Worm (Caenorhabditis elegans) whole organism, mixed stage, embryonic: ENCODE results near the gene sptf-2.

Experiments
- M03D4.4 ChIP-seq: sonication (generic microtip); optimal IDR thresholded peaks from 2 replicates; lab custom pipeline; 2017; ENCODE audit warnings: mild to moderate bottlenecking, missing genetic modification characterization, missing compliant biosample characterization
- bed-3 ChIP-seq: fragments of 200-800 bp; sonication (Bioruptor generic); optimal IDR thresholded peaks from 3 replicates; lab custom pipeline; 2018; ENCODE audit warnings: mild to moderate bottlenecking, missing genetic modification characterization, moderate library complexity, missing compliant biosample characterization
- blmp-1 ChIP-seq: fragments of 150-350 bp; optimal IDR thresholded peaks from 2 replicates; lab custom pipeline; 2014; ENCODE audit warnings: missing biosample characterization, missing genetic modification characterization
- ceh-39 ChIP-seq: fragments of 150-350 bp; optimal IDR thresholded peaks from 2 replicates; lab custom pipeline; 2014; ENCODE audit warnings: missing biosample characterization, missing genetic modification characterization
- ceh-43 ChIP-seq: fragments of 200-800 bp; sonication (Bioruptor generic); optimal IDR thresholded peaks from 2 replicates; lab custom pipeline; 2018; ENCODE audit warnings: mild to moderate bottlenecking, missing genetic modification characterization, moderate library complexity, missing compliant biosample characterization
- ceh-83 ChIP-seq: fragments of 200-800 bp; sonication (Bioruptor generic); optimal IDR thresholded peaks from 2 replicates; lab custom pipeline; 2018; ENCODE audit warnings: mild to moderate bottlenecking, missing genetic modification characterization, missing compliant biosample characterization
- ces-1 ChIP-seq: fragments of 150-350 bp; optimal IDR thresholded peaks from 2 replicates; lab custom pipeline; 2014; ENCODE audit warnings: missing biosample characterization, missing genetic modification reagents, missing genetic modification characterization
- cnd-1 ChIP-seq: fragments of 200-800 bp; sonication (Bioruptor generic); optimal IDR thresholded peaks from 2 replicates; lab custom pipeline; 2018; ENCODE audit warnings: mild to moderate bottlenecking, missing genetic modification characterization, missing compliant biosample characterization
- drap-1 ChIP-seq: fragments of 200-800 bp; sonication (Bioruptor generic); optimal IDR thresholded peaks from 3 replicates; lab custom pipeline; 2018; ENCODE audit warnings: mild to moderate bottlenecking, missing genetic modification characterization, missing compliant biosample characterization
- elt-1 ChIP-seq: sonication (generic microtip); optimal IDR thresholded peaks from 2 replicates; lab custom pipeline; 2017; ENCODE audit warnings: missing genetic modification characterization, mild to moderate bottlenecking, missing compliant biosample characterization, antibody characterized with exemption, moderate library complexity, borderline replicate concordance; ENCODE audit not compliant: insufficient read depth
- elt-3 ChIP-seq: fragments of 150-350 bp; optimal IDR thresholded peaks from 2 replicates; lab custom pipeline; 2014; ENCODE audit warnings: missing biosample characterization, missing genetic modification characterization
- flh-1 ChIP-seq: fragments of 200-800 bp; sonication (Bioruptor generic); optimal IDR thresholded peaks from 2 replicates; lab custom pipeline; 2018; ENCODE audit warnings: mild to moderate bottlenecking, missing genetic modification characterization, moderate library complexity, missing compliant biosample characterization
- ham-2 ChIP-seq: fragments of 200-800 bp; sonication (Bioruptor generic); optimal IDR thresholded peaks from 2 replicates; lab custom pipeline; 2018; ENCODE audit warnings: mild to moderate bottlenecking, missing genetic modification characterization, missing compliant biosample characterization
- hlh-1 ChIP-seq: fragments of 150-350 bp; optimal IDR thresholded peaks from 2 replicates; lab custom pipeline; 2014; ENCODE audit warnings: missing biosample characterization, missing genetic modification reagents, missing genetic modification characterization
- lin-13 ChIP-seq: fragments of 150-350 bp; optimal IDR thresholded peaks from 2 replicates; lab custom pipeline; 2014; ENCODE audit warnings: missing biosample characterization, missing genetic modification characterization
- lin-32 ChIP-seq: fragments of 200-800 bp; sonication (Bioruptor generic); optimal IDR thresholded peaks from 2 replicates; lab custom pipeline; 2018; ENCODE audit warnings: mild to moderate bottlenecking, missing genetic modification characterization, missing compliant biosample characterization
- lsy-2 ChIP-seq: fragments of 150-350 bp; optimal IDR thresholded peaks from 2 replicates; lab custom pipeline; 2014; ENCODE audit warnings: missing biosample characterization, missing genetic modification characterization
- mab-5 ChIP-seq: fragments of 150-350 bp; optimal IDR thresholded peaks from 2 replicates; lab custom pipeline; 2014; ENCODE audit warnings: missing biosample characterization, missing genetic modification characterization
- mep-1 ChIP-seq: fragments of 150-350 bp; optimal IDR thresholded peaks from 2 replicates; lab custom pipeline; 2017; ENCODE audit warnings: missing biosample characterization, missing genetic modification reagents, missing genetic modification characterization, inconsistent platforms
- mls-2 ChIP-seq: sonication (generic microtip); optimal IDR thresholded peaks from 2 replicates; lab custom pipeline; 2016; ENCODE audit warnings: mild to moderate bottlenecking, missing genetic modification characterization, moderate library complexity, missing compliant biosample characterization
- nhr-12 ChIP-seq: fragments of 150-350 bp; optimal IDR thresholded peaks from 2 replicates; lab custom pipeline; 2014; ENCODE audit warnings: missing biosample characterization, missing genetic modification characterization
- nhr-2 ChIP-seq: fragments of 150-350 bp; optimal IDR thresholded peaks from 2 replicates; lab custom pipeline; 2014; ENCODE audit warnings: missing biosample characterization, missing genetic modification characterization
- nhr-237 ChIP-seq: fragments of 150-350 bp; optimal IDR thresholded peaks from 2 replicates; lab custom pipeline; 2014; ENCODE audit warnings: missing biosample characterization, missing genetic modification characterization
- nhr-28 ChIP-seq: fragments of 150-350 bp; optimal IDR thresholded peaks from 2 replicates; lab custom pipeline; 2014; ENCODE audit warnings: missing biosample characterization, missing genetic modification characterization
- nhr-76 ChIP-seq: sonication (generic microtip); optimal IDR thresholded peaks from 2 replicates; lab custom pipeline; 2017; ENCODE audit warnings: missing biosample characterization, missing genetic modification characterization
- pha-4 ChIP-seq: fragments of 150-350 bp; optimal IDR thresholded peaks from 2 replicates; lab custom pipeline; 2018; ENCODE audit warnings: missing biosample characterization, missing genetic modification reagents, missing genetic modification characterization
- sem-2 ChIP-seq: fragments of 200-800 bp; sonication (Bioruptor generic); optimal IDR thresholded peaks from 2 replicates; lab custom pipeline; 2018; ENCODE audit warnings: mild to moderate bottlenecking, missing genetic modification characterization, missing compliant biosample characterization
- snpc-4 ChIP-seq: fragments of 150-350 bp; optimal IDR thresholded peaks from 2 replicates; lab custom pipeline; 2014; ENCODE audit warnings: missing biosample characterization, missing genetic modification characterization
- sptf-1 ChIP-seq: sonication (generic microtip); optimal IDR thresholded peaks from 2 replicates; lab custom pipeline; 2017; ENCODE audit warnings: mild to moderate bottlenecking, missing genetic modification characterization, moderate library complexity, missing compliant biosample characterization
- tbx-8 ChIP-seq: fragments of 200-800 bp; sonication (Bioruptor generic); optimal IDR thresholded peaks from 2 replicates; lab custom pipeline; 2018; ENCODE audit warnings: mild to moderate bottlenecking, missing genetic modification characterization, moderate library complexity, missing compliant biosample characterization
- unc-120 ChIP-seq: sonication (generic microtip); optimal IDR thresholded peaks from 2 replicates; lab custom pipeline; 2017; ENCODE audit warnings: missing genetic modification characterization, missing compliant biosample characterization; ENCODE audit not compliant: poor library complexity, severe bottlenecking
- unc-39 ChIP-seq: fragments of 150-350 bp; optimal IDR thresholded peaks from 2 replicates; lab custom pipeline; 2014; ENCODE audit warnings: missing biosample characterization, missing genetic modification characterization
- unc-62 ChIP-seq: fragments of 150-350 bp; optimal IDR thresholded peaks from 2 replicates; lab custom pipeline; 2014; ENCODE audit warnings: missing biosample characterization, missing genetic modification reagents, missing genetic modification characterization
- zip-8 ChIP-seq: fragments of 150-350 bp; optimal IDR thresholded peaks from 2 replicates; lab custom pipeline; 2014; ENCODE audit warnings: missing biosample characterization, missing genetic modification characterization
- ztf-11 ChIP-seq: fragments of 150-350 bp; optimal IDR thresholded peaks from 2 replicates; lab custom pipeline; 2014; ENCODE audit warnings: missing biosample characterization, missing genetic modification characterization

Gene sptf-2

DNA sequence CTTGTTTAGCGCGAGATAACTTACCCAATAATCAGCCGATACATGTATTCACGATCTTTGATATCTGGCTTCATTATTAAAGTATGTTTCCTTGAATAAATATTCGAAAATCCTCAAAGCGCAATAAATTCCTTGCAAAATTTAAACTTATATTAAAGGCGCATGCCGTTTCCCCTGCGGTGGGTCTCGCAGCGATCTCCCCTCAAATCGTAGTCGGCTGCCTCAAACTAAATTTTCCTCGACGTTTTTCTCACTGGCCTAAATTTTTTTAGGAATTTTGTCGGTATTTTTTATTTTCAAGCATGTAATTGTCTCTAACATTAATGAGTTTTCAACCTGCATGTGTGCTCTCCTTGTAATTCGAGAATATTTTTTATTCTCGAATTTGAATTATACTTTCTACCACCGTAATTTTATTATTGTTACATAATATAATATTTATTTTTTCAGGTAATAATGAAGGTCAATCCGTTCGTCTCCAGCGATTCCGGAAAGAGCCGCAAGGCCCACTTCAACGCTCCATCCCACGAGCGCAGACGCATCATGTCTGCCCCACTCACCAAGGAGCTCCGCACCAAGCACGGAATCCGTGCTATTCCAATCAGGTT, 22.8 kb upstream of the sptf-2 start, which contains the start of the genes cpf-1 and rpl-26:
Gene cpf-1, minus strand, starts transcription at position 104 of the 608 bp plus-strand sequence.
Gene rpl-26, plus strand, starts transcription at position 449 of the 608 bp plus-strand sequence.
- TF ChIP-seq zip-8: no peak
- no peak for TF ChIP-seq nhr-76 (tag; lab: Kevin White, UChicago)
- TF ChIP-seq lin-32 (GFP tag; lab: Kevin White, UChicago): no peak
- no peak for TF ChIP-seq nhr-12
- no peak for TF ChIP-seq nhr-28 (tag; lab: Kevin White, UChicago)
- TF ChIP-seq unc-120 (tag; lab: Kevin White, UChicago): no peak
- peak; percentile 49 for TF ChIP-seq ces-1 (GFP tag; lab: Kevin White, UChicago)
- TF ChIP-seq ham-2 (GFP tag; lab: Kevin White, UChicago): no peak
- no peak for TF ChIP-seq ztf-11 (tag; lab: Kevin White, UChicago)
- TF ChIP-seq flh-1 (GFP tag; lab: Kevin White, UChicago): no peak
- peak; percentile 74 for TF ChIP-seq mep-1 (tag; lab: Kevin White, UChicago)
- TF ChIP-seq snpc-4 (tag; lab: Kevin White, UChicago): no peak
- TF ChIP-seq drap-1 (GFP tag; lab: Kevin White, UChicago): no peak
- TF ChIP-seq ceh-43 (GFP tag; lab: Kevin White, UChicago): no peak
- peak; percentile 1 for TF ChIP-seq hlh-1 (tag; lab: Kevin White, UChicago)
- no peak for TF ChIP-seq nhr-2 (tag; lab: Kevin White, UChicago)
- no peak for TF ChIP-seq mls-2 (tag; lab: Kevin White, UChicago)
- peak; percentile 54 for TF ChIP-seq nhr-237 (tag; lab: Kevin White, UChicago)
- TF ChIP-seq sem-2 (GFP tag; lab: Kevin White, UChicago): no peak
- peak; percentile 78 for TF ChIP-seq lsy-2 (tag; lab: Kevin White, UChicago)
- TF ChIP-seq elt-1 (tag; lab: Kevin White, UChicago): no peak
- no peak for TF ChIP-seq blmp-1 (tag; lab: Kevin White, UChicago)
- no peak for TF ChIP-seq lin-13 (tag; lab: Kevin White, UChicago)
- no peak for TF ChIP-seq unc-62
- TF ChIP-seq elt-3 (tag; lab: Kevin White, UChicago): no peak
- TF ChIP-seq sptf-1 (tag; lab: Kevin White, UChicago): no peak
- no peak for TF ChIP-seq unc-39 (tag; lab: Kevin White, UChicago)
- TF ChIP-seq ceh-83 (GFP tag; lab: Kevin White, UChicago): no peak
- no peak for TF ChIP-seq M03D4.4 (tag; lab: Kevin White, UChicago)
- TF ChIP-seq tbx-8 (GFP tag; lab: Kevin White, UChicago): no peak
- peak; percentile 7 for TF ChIP-seq ceh-39
- TF ChIP-seq pha-4 (tag; lab: Kevin White, UChicago): peak; percentile 32
- no peak for TF ChIP-seq mab-5 (tag; lab: Kevin White, UChicago)
- no peak for TF ChIP-seq bed-3 (GFP tag; lab: Kevin White, UChicago)
- TF ChIP-seq cnd-1 (tag; lab: Kevin White, UChicago): no peak

DNA sequence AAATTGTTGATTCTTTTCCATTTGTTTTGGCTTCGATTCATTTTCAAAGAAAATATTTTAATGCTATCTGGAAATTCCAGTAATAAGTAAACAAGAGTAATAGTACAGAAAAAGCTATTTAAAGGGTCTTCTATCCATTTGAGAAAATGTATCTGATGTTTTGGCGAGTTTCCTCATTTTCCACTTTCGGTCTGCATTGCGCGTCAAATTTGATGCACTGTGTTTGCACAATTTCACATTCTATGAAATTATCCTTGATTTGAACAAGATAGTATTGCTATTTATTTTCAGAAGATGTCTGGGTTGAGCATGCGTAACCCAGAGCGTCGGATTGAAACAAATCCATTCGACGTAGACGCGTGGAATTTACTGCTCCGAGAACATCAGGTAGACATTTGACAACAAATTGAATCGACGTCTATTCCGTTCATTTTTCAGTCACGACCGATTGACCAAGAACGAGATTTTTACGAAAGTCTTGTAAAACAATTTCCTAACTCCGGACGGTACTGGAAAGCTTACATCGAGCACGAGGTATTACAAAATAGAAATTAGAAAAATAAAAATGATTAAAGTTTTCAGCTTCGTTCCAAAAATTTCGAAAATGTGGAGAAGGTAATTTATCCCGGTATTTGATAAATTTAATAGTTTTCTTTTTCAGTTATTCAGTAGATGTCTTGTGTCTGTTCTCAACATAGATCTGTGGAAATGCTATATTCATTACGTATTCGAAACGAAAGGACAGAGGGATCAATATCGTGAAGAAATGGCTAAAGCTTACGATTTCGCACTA, 21.5 kb upstream of the sptf-2 start, which contains the start of gene suf-1:
Gene suf-1, plus strand, starts transcription at position 280 of the 793 bp plus-strand sequence.
- TF ChIP-seq cnd-1 (tag; lab: Kevin White, UChicago) (no peak), unc-62 (no peak), M03D4.4 (tag; lab: Kevin White, UChicago) (no peak), nhr-237 (tag; lab: Kevin White, UChicago) (no peak), zip-8 (no peak), ceh-43 (GFP tag; lab: Kevin White, UChicago) (no peak), ces-1 (GFP tag; lab: Kevin White, UChicago) (peak; percentile 62), lsy-2 (tag; lab: Kevin White, UChicago) (peak; percentile 33), nhr-28 (tag; lab: Kevin White, UChicago) (no peak)
- TF ChIP-seq, all 35 proteins: peak for 2
